Worm (Caenorhabditis elegans) whole organism, L1 larva: ENCODE data around the gene C15C8.5.
A peak's percentile ranks its signal among the peaks of the same experiment; 100 is the strongest.

Source experiments
- aly-2 ChIP-seq: fragments of 150-350 bp; optimal IDR thresholded peaks from 2 replicates; lab custom pipeline; 2014; ENCODE audit warnings: missing biosample characterization, missing genetic modification characterization
- ama-1 ChIP-seq: fragments of 150-350 bp; optimal IDR thresholded peaks from 2 replicates; lab custom pipeline; 2014
- blmp-1 ChIP-seq: fragments of 150-350 bp; optimal IDR thresholded peaks from 2 replicates; lab custom pipeline; 2014; ENCODE audit warnings: missing biosample characterization, missing genetic modification characterization
- ceh-8 ChIP-seq: fragments of 200-800 bp; sonication (Bioruptor generic); optimal IDR thresholded peaks from 2 replicates; lab custom pipeline; 2018; ENCODE audit warnings: mild to moderate bottlenecking, missing genetic modification characterization, moderate library complexity, missing compliant biosample characterization
- ceh-82 ChIP-seq, 3 experiments: fragments of 150-350 bp in 1 of 3; sonication (generic microtip) in 2 of 3; optimal IDR thresholded peaks; 2 replicates each; lab custom pipeline; 2014 to 2017; ENCODE audit warnings: missing biosample characterization in 3 of 3, missing genetic modification characterization in 3 of 3
- ces-1 ChIP-seq: fragments of 150-350 bp; optimal IDR thresholded peaks from 2 replicates; lab custom pipeline; 2014; ENCODE audit warnings: missing biosample characterization, missing genetic modification reagents, missing genetic modification characterization
- dpl-1 ChIP-seq, 3 experiments: fragments of 150-350 bp in 2 of 3; sonication (generic microtip) in 1 of 3; optimal IDR thresholded peaks; 2 replicates each; lab custom pipeline; 2014 to 2017; ENCODE audit warnings: missing biosample characterization in 3 of 3, missing genetic modification characterization in 3 of 3, missing genetic modification reagents in 3 of 3
- efl-1 ChIP-seq, 4 experiments: fragments of 150-350 bp; optimal IDR thresholded peaks in 3 of 4; peaks in 1 of 4; 1 replicate in 1 of 4; 2 replicates in 3 of 4; lab custom pipeline; 2014; ENCODE audit warnings: missing biosample characterization in 2 of 4, missing genetic modification characterization in 2 of 4, missing genetic modification reagents in 2 of 4
- efl-3 ChIP-seq: fragments of 200-800 bp; sonication (Bioruptor generic); optimal IDR thresholded peaks from 2 replicates; lab custom pipeline; 2018; ENCODE audit warnings: mild to moderate bottlenecking, missing genetic modification characterization, missing compliant biosample characterization
- egl-13 ChIP-seq: sonication (generic microtip); optimal IDR thresholded peaks from 2 replicates; lab custom pipeline; 2016; ENCODE audit warnings: missing genotype, missing genetic modification reagents, missing genetic modification characterization, missing compliant biosample characterization
- egl-27 ChIP-seq, 2 experiments: fragments of 150-350 bp in 1 of 2; sonication (generic microtip); optimal IDR thresholded peaks; 3 replicates each; lab custom pipeline; 2017 to 2018; ENCODE audit warnings: missing biosample characterization in 2 of 2, missing genetic modification characterization in 2 of 2, missing genetic modification reagents in 2 of 2
- ets-5 ChIP-seq: fragments of 200-800 bp; sonication (Bioruptor generic); IDR thresholded peaks from 2 replicates; pipeline ENCODE4 v1.3.6; 2022; ENCODE audit warnings: missing genetic modification characterization, missing compliant biosample characterization
- fkh-10 ChIP-seq: sonication (generic microtip); optimal IDR thresholded peaks from 2 replicates; lab custom pipeline; 2017; ENCODE audit warnings: missing biosample characterization, missing genetic modification reagents, missing genetic modification characterization
- jun-1 ChIP-seq: fragments of 150-350 bp; optimal IDR thresholded peaks from 2 replicates; lab custom pipeline; 2014; ENCODE audit warnings: missing biosample characterization, missing genetic modification reagents, missing genetic modification characterization
- lin-13 ChIP-seq: fragments of 150-350 bp; optimal IDR thresholded peaks from 2 replicates; lab custom pipeline; 2014; ENCODE audit warnings: missing biosample characterization, missing genetic modification reagents, missing genetic modification characterization
- lin-14 ChIP-seq: fragments of 200-800 bp; sonication (Bioruptor generic); optimal IDR thresholded peaks from 2 replicates; lab custom pipeline; 2018; ENCODE audit warnings: mild to moderate bottlenecking, missing genetic modification characterization, moderate library complexity, missing compliant biosample characterization
- lin-35 ChIP-seq, 2 experiments: fragments of 150-350 bp; optimal IDR thresholded peaks; 2 replicates each; lab custom pipeline; 2014; ENCODE audit warnings: missing biosample characterization in 2 of 2, missing genetic modification characterization in 2 of 2, missing genetic modification reagents in 2 of 2
- lsy-2 ChIP-seq, 2 experiments: fragments of 150-350 bp; optimal IDR thresholded peaks; 2 replicates each; lab custom pipeline; 2014; ENCODE audit warnings: missing biosample characterization in 2 of 2, missing genetic modification characterization in 2 of 2
- mab-9 ChIP-seq: fragments of 200-800 bp; sonication (Bioruptor generic); IDR thresholded peaks from 2 replicates; pipeline ENCODE4 v1.3.6; 2022; ENCODE audit warnings: missing genetic modification reagents, missing genetic modification characterization, missing compliant biosample characterization
- mep-1 ChIP-seq: fragments of 150-350 bp; optimal IDR thresholded peaks from 2 replicates; lab custom pipeline; 2014; ENCODE audit warnings: missing biosample characterization, missing genetic modification characterization
- nhr-77 ChIP-seq: fragments of 150-350 bp; optimal IDR thresholded peaks from 2 replicates; lab custom pipeline; 2014; ENCODE audit warnings: missing biosample characterization, missing genetic modification characterization
- nhr-90 ChIP-seq: sonication (generic microtip); optimal IDR thresholded peaks from 2 replicates; lab custom pipeline; 2016; ENCODE audit warnings: mild to moderate bottlenecking, missing genetic modification characterization, missing compliant biosample characterization; ENCODE audit not compliant: poor library complexity
- pag-3 ChIP-seq: sonication (generic microtip); optimal IDR thresholded peaks from 2 replicates; lab custom pipeline; 2017; ENCODE audit warnings: missing genetic modification characterization, mild to moderate bottlenecking, missing compliant biosample characterization, antibody characterized with exemption, borderline replicate concordance; ENCODE audit not compliant: insufficient read depth
- pqm-1 ChIP-seq: sonication (generic microtip); optimal IDR thresholded peaks from 3 replicates; lab custom pipeline; 2017; ENCODE audit warnings: missing biosample characterization, missing genetic modification characterization
- snpc-4 ChIP-seq: fragments of 150-350 bp; optimal IDR thresholded peaks from 2 replicates; lab custom pipeline; 2014; ENCODE audit warnings: missing biosample characterization, missing genetic modification characterization
- snu-23 ChIP-seq: sonication (generic microtip); optimal IDR thresholded peaks from 2 replicates; lab custom pipeline; 2016; ENCODE audit warnings: missing genetic modification characterization, missing compliant biosample characterization
- sox-4 ChIP-seq: sonication (generic microtip); optimal IDR thresholded peaks from 2 replicates; lab custom pipeline; 2016; ENCODE audit warnings: missing genetic modification characterization, missing compliant biosample characterization
- unc-62 ChIP-seq: fragments of 150-350 bp; optimal IDR thresholded peaks from 2 replicates; lab custom pipeline; 2014; ENCODE audit warnings: missing biosample characterization, missing genetic modification reagents, missing genetic modification characterization
- xbp-1 ChIP-seq: sonication (generic microtip); optimal IDR thresholded peaks from 2 replicates; lab custom pipeline; 2016; ENCODE audit warnings: missing genetic modification characterization, missing compliant biosample characterization

The C15C8.5 gene

ce11 chrV:12747856-12748255 lies at the start of gene C15C8.5:
TSS of gene C15C8.5 (plus strand) at chrV:12748007.
- no peak for TF ChIP-seq pqm-1 (tag; lab: Kevin White, UChicago)
- TF ChIP-seq fkh-10 (GFP tag; lab: Kevin White, UChicago), result peak; percentile 93
- TF ChIP-seq ces-1, result peak; percentile 43
- TF ChIP-seq lin-14 (GFP tag; lab: Kevin White, UChicago), result peak; percentile 36

ce11 chrV:12701613-12702012 lies 46.2 kb upstream of the C15C8.5 start:
- no peak for TF ChIP-seq egl-27 (tag; optimal IDR thresholded peaks at IDR 0.05; lab: Kevin White, UChicago)
- no peak for TF ChIP-seq egl-13
- TF ChIP-seq lin-35 (GFP tag; optimal IDR thresholded peaks at IDR 0.05; lab: Kevin White, UChicago), result no peak
- TF ChIP-seq lin-14 (GFP tag; lab: Kevin White, UChicago), result peak; percentile 73
- no peak for TF ChIP-seq aly-2 (tag; lab: Kevin White, UChicago)
- peak; percentile 42 for TF ChIP-seq ces-1
- no peak for TF ChIP-seq jun-1
- no peak for TF ChIP-seq mab-9
- no peak for TF ChIP-seq unc-62 (GFP tag; lab: Kevin White, UChicago)
- no peak for TF ChIP-seq lsy-2 (tag; optimal IDR thresholded peaks at IDR 0.05; lab: Kevin White, UChicago)

- TF ChIP-seq lin-13 (GFP tag; lab: Kevin White, UChicago), result no peak
These were observed 43.7 kb upstream of the C15C8.5 start, which contains the start of gene R11D1.1 for ce11 chrV:12704077-12704476. TSS of gene R11D1.1 (plus strand) at chrV:12704377.

ce11 chrV:12706511-12706910 lies 41.3 kb upstream of the C15C8.5 start:
- TF ChIP-seq nhr-77 (tag; lab: Kevin White, UChicago) (no peak), ama-1 (lab: Kevin White, UChicago) (no peak), snu-23 (GFP tag; lab: Kevin White, UChicago) (no peak), dpl-1 (GFP tag; optimal IDR thresholded peaks at IDR 0.05; lab: Kevin White, UChicago) (no peak), efl-1 (optimal IDR thresholded peaks at IDR 0.05; lab: Kevin White, UChicago) (no peak), efl-1 (GFP tag; optimal IDR thresholded peaks at IDR 0.05 in 1 of 2; lab: Kevin White, UChicago) (peak in 1 of 2 experiments; percentile 65), blmp-1 (tag; lab: Kevin White, UChicago) (no peak)
- TF ChIP-seq, all 84 proteins: peak for 1

ce11 chrV:12708305-12708704 lies 39.5 kb upstream of the C15C8.5 start, which contains the start of gene R11D1.2:
TSS of gene R11D1.2 (plus strand) at chrV:12708605.
- TF ChIP-seq ceh-8 (GFP tag; lab: Kevin White, UChicago) (peak; percentile 1), snpc-4 (no peak), efl-1 (optimal IDR thresholded peaks at IDR 0.05; lab: Kevin White, UChicago) (no peak), efl-1 (GFP tag; optimal IDR thresholded peaks at IDR 0.05 in 1 of 2; lab: Kevin White, UChicago) (peak in 1 of 2 experiments; percentile 77), mab-9 (no peak), xbp-1 (tag; lab: Kevin White, UChicago) (no peak)

ce11 chrV:12711999-12712398 lies 35.8 kb upstream of the C15C8.5 start, which contains the start of gene R11D1.3:
TSS of gene R11D1.3 (minus strand) at chrV:12712099.
- TF ChIP-seq lin-14 (GFP tag; lab: Kevin White, UChicago), result no peak
- TF ChIP-seq pag-3 (tag; lab: Kevin White, UChicago), result no peak
- TF ChIP-seq lin-13 (GFP tag; lab: Kevin White, UChicago), result no peak
- TF ChIP-seq egl-13, result no peak
- TF ChIP-seq mep-1, result no peak
- no peak for TF ChIP-seq blmp-1 (tag; lab: Kevin White, UChicago)
- no peak for TF ChIP-seq efl-3 (GFP tag; lab: Kevin White, UChicago)
- TF ChIP-seq sox-4 (tag; lab: Kevin White, UChicago), result no peak
- TF ChIP-seq ceh-82 (tag; optimal IDR thresholded peaks at IDR 0.05; lab: Kevin White, UChicago), result no peak
- no peak for TF ChIP-seq nhr-90 (tag; lab: Kevin White, UChicago)
- no peak for TF ChIP-seq ets-5
- TF ChIP-seq, all 84 proteins: peak for 0
